Worm (Caenorhabditis elegans) whole organism, young adult: Measurements from ENCODE around the gene twk-10.

Experiments
- F57A8.1 ChIP-seq: fragments of 200-800 bp; sonication (Bioruptor generic); optimal IDR thresholded peaks from 2 replicates; lab custom pipeline; 2018; ENCODE audit warnings: mild to moderate bottlenecking, missing genetic modification characterization, moderate library complexity, missing compliant biosample characterization
- cebp-2 ChIP-seq: fragments of 200-800 bp; sonication (Bioruptor generic); IDR thresholded peaks from 2 replicates; pipeline ENCODE4 v1.3.6; 2022; ENCODE audit warnings: missing genetic modification characterization, missing compliant biosample characterization
- dpl-1 ChIP-seq: fragments of 150-350 bp; optimal IDR thresholded peaks from 2 replicates; lab custom pipeline; 2014; ENCODE audit warnings: missing biosample characterization, missing genetic modification reagents, missing genetic modification characterization
- unc-62 ChIP-seq: fragments of 150-350 bp; optimal IDR thresholded peaks from 2 replicates; lab custom pipeline; 2014; ENCODE audit warnings: missing biosample characterization, missing genetic modification reagents, missing genetic modification characterization

DNA sequence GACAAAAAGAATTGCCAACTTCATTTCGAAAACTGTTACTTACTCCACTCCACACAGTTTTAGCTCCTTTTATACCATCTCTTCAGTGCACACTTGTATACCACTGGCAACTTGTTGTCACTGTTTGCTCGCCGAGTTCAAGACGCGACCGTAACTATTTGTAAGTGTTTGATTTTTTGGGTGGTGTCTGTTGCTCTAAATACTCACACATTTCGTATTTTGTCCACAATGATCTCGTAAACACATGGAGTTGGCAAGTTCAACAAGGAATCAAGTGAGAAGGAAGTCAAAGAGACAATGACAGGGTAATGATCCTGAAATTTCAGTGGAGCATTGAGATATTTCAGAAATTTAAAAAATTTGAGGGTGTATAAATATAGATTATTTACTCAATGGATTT, 19.1 kb upstream of the twk-10 start, which contains the start of gene hpo-26:
- TF ChIP-seq dpl-1 (GFP tag; lab: Kevin White, UChicago) (no peak), cebp-2 (no peak), F57A8.1 (GFP tag; lab: Kevin White, UChicago) (no peak), unc-62 (no peak)
